Worm (Caenorhabditis elegans) whole organism, mixed stage, embryonic: ENCODE results near the gene R02D5.1.

Source experiments
- elt-1 ChIP-seq: sonication (generic microtip); optimal IDR thresholded peaks from 2 replicates; lab custom pipeline; 2017; ENCODE audit warnings: missing genetic modification characterization, mild to moderate bottlenecking, missing compliant biosample characterization, antibody characterized with exemption, moderate library complexity, borderline replicate concordance; ENCODE audit not compliant: insufficient read depth
- mab-5 ChIP-seq: fragments of 150-350 bp; optimal IDR thresholded peaks from 2 replicates; lab custom pipeline; 2014; ENCODE audit warnings: missing biosample characterization, missing genetic modification characterization

- no peak for TF ChIP-seq elt-1
- no peak for TF ChIP-seq mab-5 (tag; lab: Kevin White, UChicago)
These were observed 29.1 kb upstream of the R02D5.1 start, which contains the start of gene clec-55 for ce11 chrV:14478979-14479378.
